Worm (Caenorhabditis elegans) whole organism, L2 larva: ENCODE data around the gene cytb-5.1.

Experiments used
- C34F6.9 ChIP-seq: fragments of 150-350 bp; optimal IDR thresholded peaks from 2 replicates; lab custom pipeline; 2014; ENCODE audit warnings: missing biosample characterization, missing genetic modification characterization
- F13H6.1 ChIP-seq: sonication (generic microtip); optimal IDR thresholded peaks from 2 replicates; lab custom pipeline; 2016; ENCODE audit warnings: missing genetic modification characterization, missing compliant biosample characterization
- R02D3.7 ChIP-seq: fragments of 150-350 bp; optimal IDR thresholded peaks from 2 replicates; lab custom pipeline; 2014; ENCODE audit warnings: missing biosample characterization, missing genetic modification characterization
- Y55F3AM.14 ChIP-seq: fragments of 200-800 bp; sonication (Bioruptor generic); optimal IDR thresholded peaks from 2 replicates; lab custom pipeline; 2018; ENCODE audit warnings: mild to moderate bottlenecking, missing genetic modification characterization, missing compliant biosample characterization
- ZK546.5 ChIP-seq: sonication (generic microtip); optimal IDR thresholded peaks from 2 replicates; lab custom pipeline; 2017; ENCODE audit warnings: missing biosample characterization, missing genetic modification characterization
- aly-2 ChIP-seq: fragments of 150-350 bp; optimal IDR thresholded peaks from 2 replicates; lab custom pipeline; 2014; ENCODE audit warnings: missing biosample characterization, missing genetic modification characterization
- blmp-1 ChIP-seq: sonication (generic microtip); optimal IDR thresholded peaks from 2 replicates; lab custom pipeline; 2017; ENCODE audit warnings: missing genetic modification characterization, mild to moderate bottlenecking, missing compliant biosample characterization, antibody characterized with exemption, moderate library complexity; ENCODE audit not compliant: insufficient read depth
- crh-2 ChIP-seq: sonication (generic microtip); optimal IDR thresholded peaks from 2 replicates; lab custom pipeline; 2017; ENCODE audit warnings: missing biosample characterization, missing genetic modification characterization
- elt-3 ChIP-seq: sonication (generic microtip); optimal IDR thresholded peaks from 2 replicates; lab custom pipeline; 2017; ENCODE audit warnings: missing biosample characterization, missing genetic modification characterization
- fos-1 ChIP-seq: fragments of 150-350 bp; optimal IDR thresholded peaks from 2 replicates; lab custom pipeline; 2014; ENCODE audit warnings: missing biosample characterization, missing genetic modification characterization
- lin-13 ChIP-seq: fragments of 150-350 bp; optimal IDR thresholded peaks from 2 replicates; lab custom pipeline; 2014; ENCODE audit warnings: missing biosample characterization, missing genetic modification reagents, missing genetic modification characterization
- lsy-2 ChIP-seq, 2 experiments: fragments of 150-350 bp in 1 of 2; sonication (generic microtip) in 1 of 2; optimal IDR thresholded peaks; 2 replicates each; lab custom pipeline; 2014 to 2017; ENCODE audit warnings: missing biosample characterization in 2 of 2, missing genetic modification characterization in 2 of 2
- mab-5 ChIP-seq: fragments of 150-350 bp; optimal IDR thresholded peaks from 2 replicates; lab custom pipeline; 2014; ENCODE audit warnings: missing biosample characterization, missing genetic modification characterization
- mbf-1 ChIP-seq: sonication (generic microtip); optimal IDR thresholded peaks from 2 replicates; lab custom pipeline; 2017; ENCODE audit warnings: missing biosample characterization, missing genetic modification characterization
- mdl-1 ChIP-seq, 2 experiments: fragments of 150-350 bp in 1 of 2; sonication (generic microtip) in 1 of 2; optimal IDR thresholded peaks; 2 replicates each; lab custom pipeline; 2017; ENCODE audit warnings: missing biosample characterization in 2 of 2, missing genetic modification characterization in 2 of 2
- nhr-11 ChIP-seq: fragments of 150-350 bp; optimal IDR thresholded peaks from 2 replicates; lab custom pipeline; 2014; ENCODE audit warnings: missing biosample characterization, missing genetic modification characterization
- nhr-129 ChIP-seq: fragments of 150-350 bp; optimal IDR thresholded peaks from 2 replicates; lab custom pipeline; 2014; ENCODE audit warnings: missing biosample characterization, missing genetic modification characterization
- nhr-23 ChIP-seq: fragments of 150-350 bp; optimal IDR thresholded peaks from 2 replicates; lab custom pipeline; 2014; ENCODE audit warnings: missing biosample characterization, missing genetic modification reagents, missing genetic modification characterization
- nhr-237 ChIP-seq: fragments of 150-350 bp; optimal IDR thresholded peaks from 2 replicates; lab custom pipeline; 2014; ENCODE audit warnings: missing biosample characterization, missing genetic modification characterization
- nhr-25 ChIP-seq: fragments of 150-350 bp; sonication (generic microtip); optimal IDR thresholded peaks from 3 replicates; lab custom pipeline; 2014; ENCODE audit warnings: missing biosample characterization, missing genetic modification characterization
- nhr-6 ChIP-seq: fragments of 150-350 bp; optimal IDR thresholded peaks from 2 replicates; lab custom pipeline; 2014; ENCODE audit warnings: missing biosample characterization, missing genetic modification characterization
- nhr-77 ChIP-seq: fragments of 150-350 bp; optimal IDR thresholded peaks from 2 replicates; lab custom pipeline; 2014; ENCODE audit warnings: missing biosample characterization, missing genetic modification characterization
- peb-1 ChIP-seq: fragments of 150-350 bp; optimal IDR thresholded peaks from 2 replicates; lab custom pipeline; 2014; ENCODE audit warnings: missing biosample characterization, missing genetic modification characterization
- skn-1 ChIP-seq: sonication (generic microtip); optimal IDR thresholded peaks from 2 replicates; lab custom pipeline; 2017; ENCODE audit warnings: missing biosample characterization, missing genetic modification characterization
- sma-3 ChIP-seq: sonication (generic microtip); optimal IDR thresholded peaks from 2 replicates; lab custom pipeline; 2016; ENCODE audit warnings: missing genetic modification reagents, missing genetic modification characterization, missing compliant biosample characterization
- sma-9 ChIP-seq, 2 experiments: fragments of 150-350 bp in 1 of 2; sonication (generic microtip) in 1 of 2; optimal IDR thresholded peaks; 2 replicates each; lab custom pipeline; 2014 to 2016; ENCODE audit warnings: missing genetic modification characterization in 2 of 2, mild to moderate bottlenecking in 1 of 2, missing biosample characterization in 1 of 2, missing compliant biosample characterization in 1 of 2, missing genetic modification reagents in 1 of 2, moderate library complexity in 1 of 2
- snpc-4 ChIP-seq: fragments of 150-350 bp; optimal IDR thresholded peaks from 2 replicates; lab custom pipeline; 2014; ENCODE audit warnings: missing biosample characterization, missing genetic modification characterization
- unc-39 ChIP-seq: fragments of 150-350 bp; optimal IDR thresholded peaks from 2 replicates; lab custom pipeline; 2014; ENCODE audit warnings: missing biosample characterization, missing genetic modification characterization
- unc-55 ChIP-seq: fragments of 150-350 bp; sonication (generic microtip); optimal IDR thresholded peaks from 3 replicates; lab custom pipeline; 2014; ENCODE audit warnings: missing biosample characterization, missing genetic modification reagents, missing genetic modification characterization
- unc-62 ChIP-seq: fragments of 150-350 bp; optimal IDR thresholded peaks from 2 replicates; lab custom pipeline; 2014; ENCODE audit warnings: missing biosample characterization, missing genetic modification reagents, missing genetic modification characterization
- zag-1 ChIP-seq: fragments of 150-350 bp; optimal IDR thresholded peaks from 2 replicates; lab custom pipeline; 2014; ENCODE audit warnings: missing biosample characterization, missing genetic modification characterization
- ztf-11 ChIP-seq: sonication (generic microtip); optimal IDR thresholded peaks from 2 replicates; lab custom pipeline; 2017; ENCODE audit warnings: missing biosample characterization, missing genetic modification characterization

cytb-5.1 gene

DNA sequence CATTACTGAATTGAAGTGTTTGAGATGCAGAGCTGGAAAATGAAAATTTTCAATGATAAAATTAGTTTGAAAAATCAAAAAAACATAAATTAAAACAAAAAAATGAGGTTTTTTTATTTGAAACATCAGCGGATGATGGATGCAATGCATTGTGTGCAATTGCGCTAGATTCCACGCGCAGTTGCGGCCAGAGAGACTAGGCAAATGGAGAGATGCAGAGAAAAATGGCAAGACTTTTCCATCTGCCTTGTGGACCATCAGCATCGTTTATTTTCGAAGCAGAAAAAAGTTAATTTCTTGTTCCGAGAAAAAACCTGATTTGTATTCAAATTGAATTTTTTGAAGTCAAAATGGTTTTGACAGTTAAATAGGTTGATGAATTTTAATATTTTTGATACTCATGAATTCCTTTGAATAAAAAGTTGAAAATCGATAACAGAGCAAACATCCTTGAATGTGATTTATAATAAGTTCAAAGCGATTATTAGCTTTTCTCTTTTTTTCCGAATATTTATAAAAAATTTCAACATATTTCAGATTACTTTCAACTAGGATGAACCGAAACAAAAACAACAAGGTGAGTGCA is 5.8 kb upstream of the cytb-5.1 start, which contains the start of the genes C31E10.5 and C31E10.6 (continued):
- TF ChIP-seq nhr-77 (tag; lab: Kevin White, UChicago) = no peak
- peak; percentile 49 for TF ChIP-seq lin-13 (GFP tag; lab: Kevin White, UChicago)
- no peak for TF ChIP-seq blmp-1 (tag; lab: Kevin White, UChicago)
- no peak for TF ChIP-seq zag-1 (tag; lab: Kevin White, UChicago)
- peak in 1 of 2 experiments; percentile 7 for TF ChIP-seq mdl-1 (tag; optimal IDR thresholded peaks at IDR 0.05; lab: Kevin White, UChicago)
- TF ChIP-seq crh-2 = peak; percentile 45
- TF ChIP-seq Y55F3AM.14 = no peak
- TF ChIP-seq fos-1 (tag; lab: Kevin White, UChicago) = peak; percentile 34

DNA sequence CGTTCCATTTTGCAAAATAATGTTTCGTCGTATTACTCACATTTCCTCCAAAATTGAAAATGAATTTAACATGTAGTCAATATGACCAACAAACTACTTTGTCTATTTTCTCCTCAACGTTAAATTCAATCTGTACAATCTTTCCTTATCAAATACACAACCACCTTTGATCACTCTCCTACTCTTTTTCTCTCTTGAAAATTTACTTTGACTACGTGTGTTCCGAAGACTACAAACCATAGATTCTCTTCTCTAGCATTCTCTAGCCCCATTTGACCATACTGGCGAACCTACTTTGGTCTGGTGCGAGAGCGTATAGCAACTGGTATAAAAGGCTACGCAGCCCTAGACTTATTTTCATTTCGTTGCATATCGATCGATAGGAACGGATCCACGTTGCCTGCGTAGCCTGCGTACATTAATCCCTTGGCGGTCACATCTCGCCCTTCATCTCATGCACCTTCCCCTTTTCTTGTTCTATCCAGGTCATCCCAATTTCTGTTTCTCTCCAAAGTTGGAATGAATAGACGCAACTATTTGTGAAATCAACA is 1.5 kb upstream of the cytb-5.1 start:
- TF ChIP-seq crh-2 = peak; percentile 60
- TF ChIP-seq F13H6.1 (tag; lab: Kevin White, UChicago) = no peak
- no peak for TF ChIP-seq mab-5 (tag; lab: Kevin White, UChicago)
- TF ChIP-seq nhr-11 (tag; lab: Kevin White, UChicago) = no peak
- peak; percentile 3 for TF ChIP-seq nhr-129
- TF ChIP-seq C34F6.9 (tag; lab: Kevin White, UChicago) = no peak
- peak; percentile 33 for TF ChIP-seq sma-3 (GFP tag; lab: Kevin White, UChicago)
- peak; percentile 55 for TF ChIP-seq fos-1 (tag; lab: Kevin White, UChicago)
- TF ChIP-seq nhr-25 (tag; lab: Kevin White, UChicago) = peak; percentile 32
- TF ChIP-seq sma-9 (GFP tag; optimal IDR thresholded peaks at IDR 0.05; lab: Kevin White, UChicago) = peak; percentile 65
- TF ChIP-seq sma-9 (tag; optimal IDR thresholded peaks at IDR 0.05; lab: Kevin White, UChicago) = no peak
- TF ChIP-seq snpc-4 (tag; lab: Kevin White, UChicago) = no peak
- no peak for TF ChIP-seq R02D3.7 (tag; lab: Kevin White, UChicago)
- TF ChIP-seq mdl-1 (tag; optimal IDR thresholded peaks at IDR 0.05; lab: Kevin White, UChicago) = no peak

DNA sequence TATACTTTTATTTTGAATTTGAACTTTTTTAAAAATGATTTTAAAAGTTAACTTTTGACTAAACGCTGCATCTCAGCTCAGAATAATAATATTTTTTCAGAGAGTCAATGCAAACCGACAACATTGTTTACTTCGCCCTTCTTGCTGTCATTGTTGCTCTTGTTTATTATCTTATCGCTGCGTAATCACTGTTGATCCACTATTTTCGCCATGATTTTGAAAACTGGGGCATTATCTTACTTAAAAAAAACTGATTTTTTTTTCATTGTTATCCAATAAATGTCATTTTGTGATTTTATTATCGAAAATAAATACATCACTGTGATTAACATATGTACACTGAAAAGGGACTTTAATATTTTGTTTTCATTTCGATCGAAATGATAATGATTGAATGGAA is 1.0 kb downstream of the cytb-5.1 start:
- TF ChIP-seq mbf-1 (tag; lab: Kevin White, UChicago) = no peak
- TF ChIP-seq Y55F3AM.14 = no peak
- no peak for TF ChIP-seq unc-39 (tag; lab: Kevin White, UChicago)
- no peak for TF ChIP-seq lin-13 (GFP tag; lab: Kevin White, UChicago)
- no peak for TF ChIP-seq nhr-6
- no peak for TF ChIP-seq crh-2
- TF ChIP-seq skn-1 (tag; lab: Kevin White, UChicago) = no peak
- no peak for TF ChIP-seq aly-2 (tag; lab: Kevin White, UChicago)
- TF ChIP-seq C34F6.9 (tag; lab: Kevin White, UChicago) = no peak
- no peak for TF ChIP-seq nhr-129
- TF ChIP-seq ZK546.5 (tag; lab: Kevin White, UChicago) = no peak
- TF ChIP-seq lsy-2 (tag; optimal IDR thresholded peaks at IDR 0.05; lab: Kevin White, UChicago) = no peak
- TF ChIP-seq fos-1 (tag; lab: Kevin White, UChicago) = no peak
- TF ChIP-seq, all 48 proteins: peak for 0

DNA sequence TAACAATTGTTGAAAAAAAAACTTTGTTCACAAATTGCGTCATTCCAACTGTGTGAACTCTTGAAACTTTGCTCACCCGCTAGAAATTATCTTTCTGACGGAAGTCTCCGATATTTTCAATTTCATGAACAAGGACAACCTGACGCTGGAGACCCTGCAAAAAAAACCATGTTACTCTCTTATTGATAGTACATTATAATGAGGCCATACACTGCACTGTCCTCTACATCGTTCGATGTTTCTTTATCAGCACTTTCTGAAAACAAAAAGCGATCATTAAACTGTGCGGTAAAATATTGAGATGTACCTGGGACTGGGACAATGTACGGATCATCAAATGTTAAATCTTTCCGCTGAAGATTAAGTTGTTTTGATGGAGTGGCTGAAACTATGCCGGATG is 1.8 kb downstream of the cytb-5.1 start:
- TF ChIP-seq sma-9 (GFP tag; optimal IDR thresholded peaks at IDR 0.05; lab: Kevin White, UChicago) (peak; percentile 16), sma-9 (tag; optimal IDR thresholded peaks at IDR 0.05; lab: Kevin White, UChicago) (no peak), mdl-1 (tag; optimal IDR thresholded peaks at IDR 0.05; lab: Kevin White, UChicago) (no peak), mbf-1 (tag; lab: Kevin White, UChicago) (no peak), nhr-23 (tag; lab: Kevin White, UChicago) (no peak), fos-1 (tag; lab: Kevin White, UChicago) (peak; percentile 47)
- TF ChIP-seq, all 48 proteins: peak for 2

DNA sequence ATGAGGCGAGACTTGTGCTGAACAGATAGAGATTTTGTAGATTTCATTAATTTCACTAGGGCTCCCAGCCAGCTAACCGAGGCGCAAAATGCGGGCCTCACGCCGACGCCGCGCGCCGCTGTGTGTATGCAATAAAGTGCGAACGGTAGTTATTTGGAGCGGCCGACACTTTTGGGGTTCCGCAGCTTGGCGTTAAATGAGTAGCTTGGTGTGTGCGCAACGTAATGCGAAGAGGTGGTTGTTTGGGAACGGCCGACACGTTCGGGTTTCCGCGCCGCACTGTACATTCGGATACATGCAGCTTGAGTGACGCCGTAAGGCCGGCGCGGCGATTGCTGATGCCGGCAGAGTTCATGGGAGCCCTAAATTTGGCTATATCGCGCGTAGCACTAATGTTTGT is 6.4 kb downstream of the cytb-5.1 start:
- TF ChIP-seq mbf-1 (tag; lab: Kevin White, UChicago) (no peak), lsy-2 (tag; optimal IDR thresholded peaks at IDR 0.05; lab: Kevin White, UChicago) (no peak), nhr-237 (no peak), peb-1 (tag; lab: Kevin White, UChicago) (no peak), unc-55 (GFP tag; lab: Kevin White, UChicago) (no peak), lin-13 (GFP tag; lab: Kevin White, UChicago) (no peak), F13H6.1 (tag; lab: Kevin White, UChicago) (no peak), mab-5 (tag; lab: Kevin White, UChicago) (no peak), ztf-11 (tag; lab: Kevin White, UChicago) (no peak), unc-62 (no peak), elt-3 (tag; lab: Kevin White, UChicago) (no peak)
